Fruit fly (Drosophila melanogaster) whole organism, adult: Measurements from ENCODE around the gene Appl.

Experiments
- CG11617 ChIP-seq: fragments of 200-800 bp; sonication (Bioruptor generic); optimal IDR thresholded peaks from 2 replicates; lab custom pipeline; 2017; ENCODE audit warnings: mild to moderate bottlenecking, missing biosample characterization, missing genetic modification reagents, missing genetic modification characterization
- CG12768 ChIP-seq: fragments of 200-800 bp; sonication (Bioruptor generic); optimal IDR thresholded peaks from 2 replicates; lab custom pipeline; 2017; ENCODE audit warnings: missing biosample characterization, missing genetic modification characterization, mild to moderate bottlenecking, moderate library complexity, missing genetic modification reagents
- CG14711 ChIP-seq: fragments of 200-800 bp; sonication (Bioruptor generic); optimal IDR thresholded peaks from 2 replicates; lab custom pipeline; 2018; ENCODE audit warnings: missing biosample characterization, mild to moderate bottlenecking, missing genetic modification characterization, moderate library complexity
- CG1620 ChIP-seq: fragments of 200-800 bp; sonication (Bioruptor generic); optimal IDR thresholded peaks from 2 replicates; lab custom pipeline; 2016; ENCODE audit warnings: missing biosample characterization, missing genetic modification characterization
- CG33017 ChIP-seq: fragments of 200-800 bp; sonication (Bioruptor generic); optimal IDR thresholded peaks from 2 replicates; lab custom pipeline; 2018; ENCODE audit warnings: missing biosample characterization, mild to moderate bottlenecking, missing genetic modification characterization, moderate library complexity
- CG5204 ChIP-seq: fragments of 200-800 bp; sonication (Bioruptor generic); optimal IDR thresholded peaks from 2 replicates; lab custom pipeline; 2016; ENCODE audit warnings: missing biosample characterization, missing genetic modification characterization
- CG7045 ChIP-seq: fragments of 200-800 bp; sonication (Bioruptor generic); optimal IDR thresholded peaks from 2 replicates; lab custom pipeline; 2017; ENCODE audit warnings: missing biosample characterization, mild to moderate bottlenecking, missing genetic modification characterization
- CG7101 ChIP-seq: fragments of 200-800 bp; sonication (Bioruptor generic); optimal IDR thresholded peaks from 2 replicates; lab custom pipeline; 2018; ENCODE audit warnings: missing biosample characterization, mild to moderate bottlenecking, missing genetic modification characterization, moderate library complexity
- Clk ChIP-seq: fragments of 200-800 bp; sonication (Bioruptor generic); optimal IDR thresholded peaks from 2 replicates; lab custom pipeline; 2017; ENCODE audit warnings: missing biosample characterization, missing genetic modification characterization
- Crg-1 ChIP-seq: fragments of 200-800 bp; sonication (Bioruptor generic); optimal IDR thresholded peaks from 2 replicates; lab custom pipeline; 2016; ENCODE audit warnings: missing biosample characterization, missing genetic modification characterization
- Hr96 ChIP-seq: fragments of 200-800 bp; sonication (Bioruptor generic); optimal IDR thresholded peaks from 2 replicates; lab custom pipeline; 2016; ENCODE audit warnings: missing biosample characterization, missing genetic modification characterization
- Mnt ChIP-seq: fragments of 200-800 bp; sonication (Bioruptor generic); optimal IDR thresholded peaks from 2 replicates; lab custom pipeline; 2016; ENCODE audit warnings: missing biosample characterization, mild to moderate bottlenecking, missing genetic modification characterization
- bab1 ChIP-seq: fragments of 200-800 bp; sonication (Bioruptor generic); optimal IDR thresholded peaks from 3 replicates; lab custom pipeline; 2019; ENCODE audit warnings: missing biosample characterization, mild to moderate bottlenecking, missing genetic modification characterization, moderate library complexity
- cnc ChIP-seq, 2 experiments: fragments of >200 bp; optimal IDR thresholded peaks; 2 replicates each; lab custom pipeline; 2017
- kay ChIP-seq: fragments of 200-800 bp; sonication (Bioruptor generic); peaks from one replicate; lab custom pipeline; 2016; ENCODE audit warnings: missing biosample characterization, missing genetic modification characterization, borderline replicate concordance
- ovo ChIP-seq: fragments of 200-800 bp; sonication (Bioruptor generic); optimal IDR thresholded peaks from 2 replicates; lab custom pipeline; 2016; ENCODE audit warnings: missing biosample characterization, missing genetic modification characterization
- pad ChIP-seq: fragments of 200-800 bp; sonication (Bioruptor generic); optimal IDR thresholded peaks from 3 replicates; lab custom pipeline; 2017; ENCODE audit warnings: missing biosample characterization, missing genetic modification characterization, mild to moderate bottlenecking, moderate library complexity, missing genetic modification reagents
- tj ChIP-seq: fragments of 200-800 bp; sonication (Bioruptor generic); optimal IDR thresholded peaks from 3 replicates; lab custom pipeline; 2017; ENCODE audit warnings: missing biosample characterization, mild to moderate bottlenecking, missing genetic modification characterization, moderate library complexity
- toe ChIP-seq: fragments of 200-800 bp; sonication (Bioruptor generic); optimal IDR thresholded peaks from 2 replicates; lab custom pipeline; 2016; ENCODE audit warnings: missing biosample characterization, missing genetic modification characterization

Gene Appl

DNA sequence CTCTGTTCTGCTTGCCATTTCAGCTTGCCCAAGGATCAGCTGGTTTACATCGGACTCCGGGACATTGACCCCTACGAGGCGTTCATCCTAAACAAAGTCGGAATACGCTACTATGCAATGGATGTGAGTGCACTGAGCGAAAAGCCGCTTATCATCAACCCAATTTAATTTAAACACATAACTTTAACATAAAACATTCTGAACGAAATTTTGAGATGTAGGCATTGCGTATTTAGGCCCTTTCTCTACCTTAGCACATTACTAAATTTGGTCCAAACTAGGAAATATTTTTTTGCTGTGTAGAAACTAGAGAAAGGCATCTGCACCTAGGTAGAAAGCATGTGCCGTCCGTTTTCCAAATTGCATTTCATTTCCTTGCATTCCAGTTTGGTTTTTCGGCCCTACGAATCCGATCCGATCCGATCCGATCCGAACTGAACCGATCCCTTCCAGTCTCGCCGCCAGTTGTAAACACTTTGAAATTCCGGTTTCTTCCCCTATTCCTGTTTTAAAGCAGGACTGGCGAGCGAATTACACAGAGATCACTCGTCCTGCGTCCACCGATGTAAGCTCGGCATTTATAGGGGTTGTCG, 3.7 kb upstream of the Appl start:
- no peak for TF ChIP-seq cnc (optimal IDR thresholded peaks at IDR 0.05; lab: Kevin White, UChicago)
- no peak for TF ChIP-seq CG5204 (GFP tag; lab: Kevin White, UChicago)
- no peak for TF ChIP-seq CG12768 (GFP tag; lab: Kevin White, UChicago)
- no peak for TF ChIP-seq tj (GFP tag; lab: Kevin White, UChicago)
- no peak for TF ChIP-seq CG33017 (tag; lab: Kevin White, UChicago)
- no peak for TF ChIP-seq kay (GFP tag; lab: Kevin White, UChicago)
- TF ChIP-seq CG11617 (GFP tag; lab: Kevin White, UChicago): no peak
- TF ChIP-seq pad (GFP tag; lab: Kevin White, UChicago): no peak
- no peak for TF ChIP-seq CG7045 (GFP tag; lab: Kevin White, UChicago)
- no peak for TF ChIP-seq Clk (GFP tag; lab: Kevin White, UChicago)
- no peak for TF ChIP-seq Crg-1 (GFP tag; lab: Kevin White, UChicago)
- no peak for TF ChIP-seq ovo (GFP tag; lab: Kevin White, UChicago)
- TF ChIP-seq CG14711 (tag; lab: Kevin White, UChicago): no peak
- TF ChIP-seq bab1: no peak
- TF ChIP-seq Hr96 (GFP tag; lab: Kevin White, UChicago): no peak
- TF ChIP-seq CG7101 (tag; lab: Kevin White, UChicago): no peak

DNA sequence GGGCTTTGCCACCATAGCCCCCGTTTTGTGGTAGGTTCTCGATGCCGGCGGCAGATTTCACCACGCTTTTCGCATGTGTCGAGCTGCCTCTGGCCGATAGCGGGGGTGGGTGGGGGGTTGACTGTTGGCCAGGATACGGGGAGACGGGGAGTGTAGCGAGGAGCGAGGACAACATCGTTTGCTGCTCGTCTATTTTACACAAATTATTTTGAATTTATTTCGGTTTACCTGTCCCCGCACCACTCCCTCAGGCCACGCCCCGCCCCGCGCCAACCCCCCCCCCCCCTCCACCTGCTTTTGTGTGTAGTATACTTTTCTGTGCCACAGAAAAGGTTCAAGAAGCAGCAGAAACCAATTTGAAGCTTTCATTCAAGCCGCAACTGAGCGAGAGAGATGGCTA, 11.8 kb downstream of the Appl start:
- no peak for TF ChIP-seq CG7045 (GFP tag; lab: Kevin White, UChicago)
- TF ChIP-seq bab1: no peak
- TF ChIP-seq Clk (GFP tag; lab: Kevin White, UChicago): no peak
- peak; percentile 22 for TF ChIP-seq pad (GFP tag; lab: Kevin White, UChicago)

DNA sequence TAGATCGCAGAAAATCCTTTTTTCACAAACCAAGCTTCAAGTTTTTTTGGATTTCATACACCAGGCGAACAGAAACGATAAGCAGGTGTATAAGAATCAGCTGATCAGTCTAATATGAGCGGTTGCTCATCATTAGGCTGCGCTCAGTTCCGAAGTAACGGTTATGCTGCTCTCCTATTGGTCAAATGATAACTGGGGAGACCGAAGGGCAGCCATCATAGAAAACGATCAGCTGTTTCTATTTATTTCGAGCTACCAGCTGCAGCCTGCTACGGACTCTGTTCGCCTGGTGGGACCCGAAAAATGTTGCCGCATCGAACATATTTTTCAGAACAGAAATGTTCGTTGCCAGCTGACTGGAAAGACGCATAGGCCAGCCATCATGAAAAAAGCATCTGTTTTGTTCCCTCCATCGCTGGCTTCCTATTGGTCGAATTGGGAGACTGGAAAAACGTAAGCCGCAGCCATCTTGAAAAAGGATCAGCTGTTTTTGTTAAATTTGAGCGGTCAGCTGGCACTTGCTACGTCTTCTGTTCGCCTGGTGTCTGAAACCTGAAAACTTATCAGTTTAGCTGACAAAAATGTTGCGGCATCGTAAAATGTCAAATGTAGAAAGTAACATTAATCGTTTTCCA, 16.2 kb downstream of the Appl start:
- TF ChIP-seq pad (GFP tag; lab: Kevin White, UChicago): peak; percentile 93
- TF ChIP-seq ovo (GFP tag; lab: Kevin White, UChicago): peak; percentile 57
- TF ChIP-seq CG5204 (GFP tag; lab: Kevin White, UChicago): no peak

DNA sequence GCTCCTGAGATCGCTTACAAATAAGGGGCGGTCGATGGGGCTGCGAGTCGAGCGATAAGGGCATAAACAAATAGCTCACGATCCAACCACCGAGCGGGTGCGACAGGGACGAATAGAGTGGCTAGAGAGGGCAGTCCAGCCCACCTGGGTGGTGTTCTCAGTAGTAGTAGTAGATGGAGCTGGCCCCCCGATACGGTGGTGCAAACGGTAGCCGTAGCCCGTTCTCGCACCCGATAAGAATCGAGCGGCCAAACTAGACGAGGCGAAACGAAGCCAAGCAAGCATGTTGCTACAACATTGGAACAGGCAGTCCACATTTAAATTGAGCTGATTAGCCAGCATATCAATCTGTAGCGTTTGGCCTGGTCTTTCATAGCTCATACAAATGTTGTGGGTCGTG, 50.3 kb downstream of the Appl start:
- TF ChIP-seq Clk (GFP tag; lab: Kevin White, UChicago) (no peak), tj (GFP tag; lab: Kevin White, UChicago) (no peak), kay (GFP tag; lab: Kevin White, UChicago) (no peak), Crg-1 (GFP tag; lab: Kevin White, UChicago) (no peak), cnc (optimal IDR thresholded peaks at IDR 0.05; lab: Kevin White, UChicago) (no peak), CG7101 (tag; lab: Kevin White, UChicago) (no peak), Mnt (GFP tag; lab: Kevin White, UChicago) (no peak), CG33017 (tag; lab: Kevin White, UChicago) (no peak), bab1 (no peak), CG12768 (GFP tag; lab: Kevin White, UChicago) (no peak), CG14711 (tag; lab: Kevin White, UChicago) (no peak), CG11617 (GFP tag; lab: Kevin White, UChicago) (no peak), CG1620 (GFP tag; lab: Kevin White, UChicago) (no peak), toe (GFP tag; lab: Kevin White, UChicago) (no peak), pad (GFP tag; lab: Kevin White, UChicago) (no peak), Hr96 (GFP tag; lab: Kevin White, UChicago) (no peak)

DNA sequence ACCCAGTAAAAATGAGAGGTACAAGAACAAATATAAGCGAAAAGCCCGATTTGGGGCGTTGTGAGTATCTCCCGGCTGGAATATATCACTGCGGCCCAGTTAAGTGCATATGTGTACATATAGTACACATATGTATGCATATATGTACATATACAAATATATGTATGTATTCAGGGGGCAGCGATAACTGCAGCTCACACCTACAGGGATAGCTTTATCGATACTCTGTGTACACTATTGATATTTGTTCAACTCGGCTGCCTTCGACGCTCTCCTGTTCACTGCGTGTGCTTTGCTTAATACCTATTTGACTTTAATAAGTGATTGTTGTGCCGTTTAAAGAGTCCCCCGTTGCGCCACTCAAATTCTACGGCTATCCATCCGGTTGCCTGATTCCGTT, 51.5 kb downstream of the Appl start, which contains the start of gene vnd:
Gene vnd (plus strand): TSS at position 297 of the 400 bp plus-strand sequence.
- TF ChIP-seq CG1620 (GFP tag; lab: Kevin White, UChicago): no peak
- TF ChIP-seq CG12768 (GFP tag; lab: Kevin White, UChicago): no peak
- TF ChIP-seq cnc (optimal IDR thresholded peaks at IDR 0.05; lab: Kevin White, UChicago): no peak
- no peak for TF ChIP-seq Hr96 (GFP tag; lab: Kevin White, UChicago)
- TF ChIP-seq Crg-1 (GFP tag; lab: Kevin White, UChicago): no peak
- no peak for TF ChIP-seq ovo (GFP tag; lab: Kevin White, UChicago)
- no peak for TF ChIP-seq CG5204 (GFP tag; lab: Kevin White, UChicago)
- no peak for TF ChIP-seq bab1
- TF ChIP-seq tj (GFP tag; lab: Kevin White, UChicago): no peak
- TF ChIP-seq CG14711 (tag; lab: Kevin White, UChicago): no peak

DNA sequence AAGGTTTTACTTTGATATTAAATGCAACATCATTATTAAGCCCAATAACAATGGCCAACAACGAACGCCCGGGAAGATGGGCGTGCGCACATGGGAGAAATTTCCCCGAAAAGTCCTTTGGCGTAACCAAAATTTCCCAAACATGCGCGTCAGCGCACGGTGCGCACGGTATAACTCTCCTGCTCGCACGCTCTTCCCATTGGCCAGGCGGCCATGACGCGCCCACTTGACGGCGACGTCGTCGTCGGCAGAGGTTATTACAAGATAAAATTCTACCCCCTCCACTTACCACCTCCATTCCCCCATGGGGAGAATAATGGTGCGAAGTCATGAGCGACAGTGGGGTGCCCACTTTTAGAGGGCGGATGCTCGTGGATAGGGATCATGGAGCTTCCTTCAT, 58.6 kb downstream of the Appl start:
- TF ChIP-seq cnc (optimal IDR thresholded peaks at IDR 0.05; lab: Kevin White, UChicago): no peak
- no peak for TF ChIP-seq Hr96 (GFP tag; lab: Kevin White, UChicago)
- TF ChIP-seq CG5204 (GFP tag; lab: Kevin White, UChicago): no peak
- no peak for TF ChIP-seq pad (GFP tag; lab: Kevin White, UChicago)
- no peak for TF ChIP-seq kay (GFP tag; lab: Kevin White, UChicago)
- no peak for TF ChIP-seq CG11617 (GFP tag; lab: Kevin White, UChicago)
- no peak for TF ChIP-seq Crg-1 (GFP tag; lab: Kevin White, UChicago)
- TF ChIP-seq CG7045 (GFP tag; lab: Kevin White, UChicago): no peak
